Worm (Caenorhabditis elegans) whole organism, young adult: ENCODE data around the gene col-154.
A peak's percentile ranks its signal among the peaks of the same experiment; 100 is the strongest.

Source experiments
- F37B4.10 ChIP-seq: fragments of 200-800 bp; sonication (Bioruptor generic); IDR thresholded peaks from 2 replicates; pipeline ENCODE4 v1.3.6; 2022; ENCODE audit warnings: missing genetic modification characterization, missing compliant biosample characterization
- Y53F4B.3 ChIP-seq: fragments of 200-800 bp; sonication (Bioruptor generic); IDR thresholded peaks from 2 replicates; pipeline ENCODE4 v1.3.6; 2022; ENCODE audit warnings: missing genetic modification reagents, missing genetic modification characterization, missing compliant biosample characterization
- ZK185.1 ChIP-seq: sonication (generic microtip); optimal IDR thresholded peaks from 2 replicates; lab custom pipeline; 2016; ENCODE audit warnings: mild to moderate bottlenecking, missing genetic modification characterization, missing compliant biosample characterization; ENCODE audit not compliant: poor library complexity, severe bottlenecking
- atf-7 ChIP-seq: sonication (generic microtip); optimal IDR thresholded peaks from 2 replicates; lab custom pipeline; 2017; ENCODE audit warnings: mild to moderate bottlenecking, missing genetic modification characterization, missing compliant biosample characterization
- attf-5 ChIP-seq: fragments of 200-800 bp; sonication (Bioruptor generic); optimal IDR thresholded peaks from 2 replicates; lab custom pipeline; 2018; ENCODE audit warnings: mild to moderate bottlenecking, missing genetic modification characterization, missing compliant biosample characterization
- bed-1 ChIP-seq: fragments of 200-800 bp; sonication (Bioruptor generic); IDR thresholded peaks from 2 replicates; pipeline ENCODE4 v1.3.6; 2022; ENCODE audit warnings: missing genetic modification reagents, missing genetic modification characterization, missing compliant biosample characterization
- ceh-100 ChIP-seq: fragments of 200-800 bp; sonication (Bioruptor generic); IDR thresholded peaks from 2 replicates; pipeline ENCODE4 v1.3.6; 2022; ENCODE audit warnings: missing genetic modification reagents, missing genetic modification characterization, missing compliant biosample characterization
- chd-7 ChIP-seq: sonication (generic microtip); optimal IDR thresholded peaks from 2 replicates; lab custom pipeline; 2016; ENCODE audit warnings: mild to moderate bottlenecking, missing genetic modification characterization, moderate library complexity, missing compliant biosample characterization
- egl-44 ChIP-seq: fragments of 200-800 bp; sonication (Bioruptor generic); IDR thresholded peaks from 2 replicates; pipeline ENCODE4 v1.3.6; 2022; ENCODE audit warnings: missing genetic modification reagents, missing genetic modification characterization, missing compliant biosample characterization
- ets-4 ChIP-seq: fragments of 200-800 bp; sonication (Bioruptor generic); optimal IDR thresholded peaks from 2 replicates; lab custom pipeline; 2018; ENCODE audit warnings: mild to moderate bottlenecking, missing genetic modification characterization, missing compliant biosample characterization
- hlh-12 ChIP-seq: sonication (generic microtip); optimal IDR thresholded peaks from 2 replicates; lab custom pipeline; 2016; ENCODE audit warnings: missing genetic modification characterization, missing compliant biosample characterization
- hmg-1.2 ChIP-seq: fragments of 200-800 bp; sonication (Bioruptor generic); IDR thresholded peaks from 2 replicates; pipeline ENCODE4 v1.3.6; 2022; ENCODE audit warnings: missing genetic modification reagents, missing genetic modification characterization, missing compliant biosample characterization
- lin-26 ChIP-seq: fragments of 200-800 bp; sonication (Bioruptor generic); IDR thresholded peaks from 2 replicates; pipeline ENCODE4 v1.3.6; 2022; ENCODE audit warnings: missing genetic modification reagents, missing genetic modification characterization, missing compliant biosample characterization
- lin-35 ChIP-seq, 3 experiments: fragments of 150-350 bp in 2 of 3; sonication (generic microtip) in 1 of 3; optimal IDR thresholded peaks; 2 replicates each; lab custom pipeline; 2014 to 2018; ENCODE audit warnings: missing biosample characterization in 3 of 3, missing genetic modification characterization in 3 of 3, missing genetic modification reagents in 3 of 3
- lin-40 ChIP-seq: sonication (generic microtip); optimal IDR thresholded peaks from 2 replicates; lab custom pipeline; 2016; ENCODE audit warnings: missing genetic modification characterization, mild to moderate bottlenecking, missing compliant biosample characterization, missing genotype, missing genetic modification reagents
- lin-54 ChIP-seq: fragments of 200-800 bp; sonication (Bioruptor generic); optimal IDR thresholded peaks from 2 replicates; lab custom pipeline; 2018; ENCODE audit warnings: mild to moderate bottlenecking, missing genetic modification characterization, missing compliant biosample characterization
- lir-1 ChIP-seq: fragments of 200-800 bp; sonication (Bioruptor generic); conservative IDR thresholded peaks from 2 replicates; pipeline ENCODE4 v1.3.6; 2022; ENCODE audit warnings: missing genetic modification reagents, missing genetic modification characterization, missing compliant biosample characterization
- mes-4 ChIP-seq: sonication (generic microtip); optimal IDR thresholded peaks from 2 replicates; lab custom pipeline; 2016; ENCODE audit warnings: missing genotype, missing genetic modification characterization, missing compliant biosample characterization
- nfya-2 ChIP-seq: fragments of 200-800 bp; sonication (Bioruptor generic); IDR thresholded peaks from 2 replicates; pipeline ENCODE4 v1.3.6; 2022; ENCODE audit warnings: missing genetic modification reagents, missing genetic modification characterization, missing compliant biosample characterization
- nfyb-1 ChIP-seq: fragments of 200-800 bp; sonication (Bioruptor generic); IDR thresholded peaks from 2 replicates; pipeline ENCODE4 v1.3.6; 2022; ENCODE audit warnings: missing genetic modification reagents, missing genetic modification characterization, missing compliant biosample characterization
- nhr-80 ChIP-seq: sonication (generic microtip); optimal IDR thresholded peaks from 2 replicates; lab custom pipeline; 2016; ENCODE audit warnings: missing genetic modification characterization, missing compliant biosample characterization
- nhr-90 ChIP-seq: sonication (generic microtip); optimal IDR thresholded peaks from 2 replicates; lab custom pipeline; 2016; ENCODE audit warnings: missing genotype, mild to moderate bottlenecking, missing genetic modification characterization, missing compliant biosample characterization
- pbrm-1 ChIP-seq: fragments of 200-800 bp; sonication (Bioruptor generic); IDR thresholded peaks from 2 replicates; pipeline ENCODE4 v1.3.6; 2022; ENCODE audit warnings: missing genetic modification reagents, missing genetic modification characterization, missing compliant biosample characterization
- pha-4 ChIP-seq: fragments of 150-350 bp; sonication (generic microtip); optimal IDR thresholded peaks from 2 replicates; lab custom pipeline; 2014; ENCODE audit warnings: missing biosample characterization, missing genetic modification reagents, missing genetic modification characterization
- rcor-1 ChIP-seq: fragments of 200-800 bp; sonication (Bioruptor generic); IDR thresholded peaks from 2 replicates; pipeline ENCODE4 v1.3.6; 2022; ENCODE audit warnings: missing genetic modification reagents, missing genetic modification characterization, missing compliant biosample characterization
- snpc-4 ChIP-seq, 5 experiments: fragments of 150-350 bp in 1 of 5; sonication (generic microtip) in 4 of 5; optimal IDR thresholded peaks; 2 replicates each; lab custom pipeline; 2014 to 2018; ENCODE audit warnings: missing genetic modification characterization in 5 of 5, missing biosample characterization in 3 of 5, antibody characterized with exemption in 2 of 5, mild to moderate bottlenecking in 2 of 5, missing compliant biosample characterization in 2 of 5, missing genotype in 2 of 5, moderate library complexity in 2 of 5, missing genetic modification reagents in 1 of 5
- sptf-2 ChIP-seq: fragments of 200-800 bp; sonication (Bioruptor generic); optimal IDR thresholded peaks from 2 replicates; lab custom pipeline; 2018; ENCODE audit warnings: mild to moderate bottlenecking, missing genetic modification characterization, missing compliant biosample characterization
- tbp1 ChIP-seq: fragments of 200-800 bp; sonication (Bioruptor generic); optimal IDR thresholded peaks from 2 replicates; lab custom pipeline; 2018; ENCODE audit warnings: mild to moderate bottlenecking, missing genetic modification characterization, missing compliant biosample characterization
- unc-130 ChIP-seq: sonication (generic microtip); optimal IDR thresholded peaks from 2 replicates; lab custom pipeline; 2016; ENCODE audit warnings: missing genetic modification reagents, missing genetic modification characterization, missing compliant biosample characterization
- unc-62 ChIP-seq: fragments of 150-350 bp; optimal IDR thresholded peaks from 2 replicates; lab custom pipeline; 2014; ENCODE audit warnings: missing biosample characterization, missing genetic modification reagents, missing genetic modification characterization
- ztf-22 ChIP-seq: fragments of 200-800 bp; sonication (Bioruptor generic); optimal IDR thresholded peaks from 2 replicates; lab custom pipeline; 2018; ENCODE audit warnings: mild to moderate bottlenecking, missing genetic modification characterization, moderate library complexity, missing compliant biosample characterization
- ztf-28 ChIP-seq: fragments of 200-800 bp; sonication (Bioruptor generic); IDR thresholded peaks from 2 replicates; pipeline ENCODE4 v1.3.6; 2022; ENCODE audit warnings: missing genetic modification reagents, missing genetic modification characterization, missing compliant biosample characterization

The col-154 gene

DNA sequence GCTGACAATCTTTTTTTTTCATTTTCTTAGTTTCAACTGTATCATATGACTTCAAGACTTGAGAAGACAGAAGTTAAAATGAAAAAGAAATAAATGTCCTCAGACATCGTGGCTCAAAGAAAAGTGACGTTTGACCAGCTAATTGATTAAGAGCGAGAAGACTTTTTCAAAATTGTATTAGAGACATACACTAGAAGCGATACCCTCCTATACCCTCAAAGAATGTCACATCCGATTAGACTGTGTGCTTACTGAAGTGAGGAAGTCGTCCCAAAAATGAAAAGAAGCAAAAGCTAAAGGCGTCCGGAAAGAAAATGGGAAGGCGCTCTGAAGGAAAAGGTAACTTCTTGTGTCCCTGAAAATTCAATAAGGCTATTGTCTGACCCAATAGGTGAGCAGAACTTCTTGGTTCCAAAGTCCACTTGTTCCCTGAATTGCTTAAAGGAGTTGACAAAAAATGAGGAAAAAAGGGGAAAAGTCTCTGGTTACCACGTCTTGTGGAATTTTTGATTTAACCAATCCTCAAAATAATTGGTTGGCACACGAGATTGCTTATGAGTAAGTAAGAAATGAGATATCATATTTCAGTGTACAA is 12.8 kb upstream of the col-154 start:
- no peak for TF ChIP-seq nfyb-1 (GFP tag; lab: Robert Waterston, UW)
- TF ChIP-seq chd-7 (tag; lab: Kevin White, UChicago): no peak
- TF ChIP-seq lir-1 (GFP tag; lab: Robert Waterston, UW): no peak
- no peak for TF ChIP-seq egl-44 (GFP tag; lab: Robert Waterston, UW)
- TF ChIP-seq snpc-4 (GFP tag; optimal IDR thresholded peaks at IDR 0.05; lab: Kevin White, UChicago): no peak
- no peak for TF ChIP-seq snpc-4 (tag; optimal IDR thresholded peaks at IDR 0.05; lab: Kevin White, UChicago)
- no peak for TF ChIP-seq nhr-90 (tag; lab: Kevin White, UChicago)
- no peak for TF ChIP-seq F37B4.10
- TF ChIP-seq, all 124 proteins: peak for 0

DNA sequence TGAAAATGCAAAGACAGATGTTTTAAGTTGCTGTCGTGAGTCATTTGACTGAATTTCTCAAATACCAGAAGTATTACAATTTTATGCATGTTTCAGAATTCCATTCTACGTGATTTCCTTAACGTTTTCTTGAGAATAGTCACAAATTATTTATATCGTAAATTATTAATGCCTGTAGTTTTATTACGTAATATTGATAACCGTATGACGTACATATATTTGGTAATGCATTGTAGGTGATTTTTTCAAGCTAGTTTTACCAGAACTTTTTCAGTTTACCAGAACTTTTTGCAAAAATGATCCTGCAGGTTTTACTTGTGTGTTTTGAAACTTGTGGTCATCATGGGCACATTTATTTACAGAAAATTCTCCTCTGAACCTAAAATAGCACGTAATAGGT is 11.2 kb upstream of the col-154 start:
- TF ChIP-seq hlh-12 (tag; lab: Kevin White, UChicago): no peak
- TF ChIP-seq Y53F4B.3 (GFP tag; lab: Robert Waterston, UW): no peak
- no peak for TF ChIP-seq ztf-28
- no peak for TF ChIP-seq unc-62
- no peak for TF ChIP-seq rcor-1 (GFP tag; lab: Robert Waterston, UW)

DNA sequence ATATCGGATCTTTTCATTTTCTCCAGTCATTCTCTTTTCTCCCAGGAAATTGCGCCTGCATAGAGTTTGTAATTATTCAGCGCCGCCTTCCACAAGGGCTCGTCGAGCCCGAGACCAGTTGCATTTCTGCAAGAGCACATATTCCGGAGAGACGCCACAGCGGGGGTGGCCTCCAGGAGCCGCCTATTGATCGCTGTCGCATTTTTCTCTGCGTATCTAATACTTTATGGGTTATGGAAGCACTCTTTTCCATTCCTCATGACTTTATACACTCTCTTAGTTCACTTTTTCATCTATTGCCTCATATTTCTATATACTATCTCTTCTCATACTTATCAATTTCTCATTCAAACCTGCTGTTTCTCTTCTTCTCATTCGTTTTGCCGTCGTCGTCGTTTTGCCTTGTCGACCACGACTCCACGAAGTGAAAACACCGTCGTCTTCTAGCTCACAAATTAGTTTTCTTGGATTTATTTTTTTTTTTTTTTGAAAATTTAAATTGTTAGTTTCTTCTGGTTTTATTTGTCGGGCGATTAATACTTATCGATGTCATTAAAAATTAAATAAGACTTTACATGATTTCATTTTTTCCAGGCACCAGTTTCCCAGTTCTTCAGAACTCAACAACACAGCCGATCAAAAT is 9.9 kb upstream of the col-154 start, which contains the start of gene cnb-1:
Gene cnb-1, plus strand, starts transcription at position 593 of the 643 bp plus-strand sequence.
- TF ChIP-seq lin-35 (GFP tag; optimal IDR thresholded peaks at IDR 0.05; lab: Kevin White, UChicago) (peak in 1 of 3 experiments; percentile 34), lin-26 (GFP tag; lab: Robert Waterston, UW) (no peak; the same call in 1 of the 2 replicates), pbrm-1 (GFP tag; lab: Robert Waterston, UW) (peak; percentile 48; the same call in 1 of the 2 replicates), unc-130 (GFP tag; lab: Kevin White, UChicago) (no peak), atf-7 (tag; lab: Kevin White, UChicago) (no peak), nhr-80 (tag; lab: Kevin White, UChicago) (peak; percentile 27), ztf-22 (no peak), nfya-2 (GFP tag; lab: Robert Waterston, UW) (no peak), mes-4 (tag; lab: Kevin White, UChicago) (no peak), attf-5 (GFP tag; lab: Kevin White, UChicago) (peak; percentile 59), sptf-2 (GFP tag; lab: Kevin White, UChicago) (no peak), lin-40 (tag; lab: Kevin White, UChicago) (peak; percentile 67), tbp1 (GFP tag; lab: Kevin White, UChicago) (no peak), rcor-1 (GFP tag; lab: Robert Waterston, UW) (0 out of 2 replicates have a peak, but pooled peaks have one; percentile 17), ZK185.1 (tag; lab: Kevin White, UChicago) (peak; percentile 23), bed-1 (no peak), ceh-100 (GFP tag; lab: Robert Waterston, UW) (0 out of 2 replicates have a peak, but pooled peaks have one; percentile 28), hmg-1.2 (GFP tag; lab: Robert Waterston, UW) (peak; percentile 83)

DNA sequence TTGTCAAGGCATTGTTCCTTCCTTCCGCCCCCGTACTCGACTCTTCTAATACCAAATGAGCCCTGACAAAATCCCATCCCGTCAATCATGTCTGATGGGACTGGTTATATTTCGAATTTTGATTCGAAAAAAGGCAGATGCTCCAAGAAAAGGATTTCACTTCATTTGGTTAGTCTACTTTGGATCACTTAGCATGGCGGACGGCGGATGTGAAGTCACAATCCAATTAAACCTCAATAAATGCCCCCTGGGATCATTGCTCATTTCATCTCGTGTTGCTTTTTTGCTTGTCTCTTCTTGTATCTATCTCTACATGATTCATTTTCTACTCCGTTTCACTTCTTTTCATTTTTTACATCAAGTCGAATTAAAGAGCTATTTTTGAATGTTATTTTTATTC is 5.8 kb upstream of the col-154 start:
- no peak for TF ChIP-seq ets-4 (GFP tag; lab: Kevin White, UChicago)
- no peak for TF ChIP-seq nhr-80 (tag; lab: Kevin White, UChicago)
- TF ChIP-seq pha-4 (tag; lab: Kevin White, UChicago): no peak
- TF ChIP-seq lin-54: no peak
